Worm (Caenorhabditis elegans) whole organism, L3 larva: Measurements from ENCODE around the gene F54D10.9.

Experiments used
- R02D3.7 ChIP-seq: fragments of 150-350 bp; optimal IDR thresholded peaks from 2 replicates; lab custom pipeline; 2014; ENCODE audit warnings: missing biosample characterization, missing genetic modification characterization
- ZK546.5 ChIP-seq: sonication (generic microtip); optimal IDR thresholded peaks from 2 replicates; lab custom pipeline; 2017; ENCODE audit warnings: missing biosample characterization, missing genetic modification characterization
- aly-2 ChIP-seq: fragments of 150-350 bp; optimal IDR thresholded peaks from 2 replicates; lab custom pipeline; 2014; ENCODE audit warnings: missing biosample characterization, missing genetic modification characterization
- ama-1 ChIP-seq: fragments of 150-350 bp; optimal IDR thresholded peaks from 2 replicates; lab custom pipeline; 2018
- ceh-16 ChIP-seq: sonication (generic microtip); optimal IDR thresholded peaks from 2 replicates; lab custom pipeline; 2017; ENCODE audit warnings: missing biosample characterization, missing genetic modification characterization
- ceh-28 ChIP-seq: fragments of 150-350 bp; optimal IDR thresholded peaks from 2 replicates; lab custom pipeline; 2014; ENCODE audit warnings: missing biosample characterization, missing genetic modification reagents, missing genetic modification characterization
- ceh-82 ChIP-seq: fragments of 150-350 bp; optimal IDR thresholded peaks from 2 replicates; lab custom pipeline; 2014; ENCODE audit warnings: missing biosample characterization, missing genetic modification characterization
- ceh-9 ChIP-seq: sonication (generic microtip); optimal IDR thresholded peaks from 2 replicates; lab custom pipeline; 2018; ENCODE audit warnings: missing biosample characterization, missing genetic modification characterization
- daf-12 ChIP-seq: fragments of 150-350 bp; optimal IDR thresholded peaks from 2 replicates; lab custom pipeline; 2014; ENCODE audit warnings: missing biosample characterization, missing genetic modification reagents, missing genetic modification characterization
- egl-27 ChIP-seq: sonication (generic microtip); optimal IDR thresholded peaks from 4 replicates; lab custom pipeline; 2017; ENCODE audit warnings: missing biosample characterization, missing genetic modification reagents, missing genetic modification characterization
- egl-5 ChIP-seq: fragments of 150-350 bp; optimal IDR thresholded peaks from 2 replicates; lab custom pipeline; 2017; ENCODE audit warnings: missing biosample characterization, missing genetic modification reagents, missing genetic modification characterization, inconsistent platforms
- elt-1 ChIP-seq: fragments of 150-350 bp; optimal IDR thresholded peaks from 2 replicates; lab custom pipeline; 2014; ENCODE audit warnings: missing biosample characterization, missing genetic modification characterization
- elt-2 ChIP-seq: sonication (generic microtip); optimal IDR thresholded peaks from 2 replicates; lab custom pipeline; 2016; ENCODE audit warnings: missing genetic modification reagents, mild to moderate bottlenecking, missing genetic modification characterization, missing compliant biosample characterization
- elt-3 ChIP-seq, 3 experiments: fragments of 150-350 bp in 1 of 3; sonication (generic microtip) in 2 of 3; optimal IDR thresholded peaks; 2 replicates in 2 of 3; 4 replicates in 1 of 3; lab custom pipeline; 2014 to 2017; ENCODE audit warnings: missing biosample characterization in 3 of 3, missing genetic modification characterization in 3 of 3
- eor-1 ChIP-seq, 2 experiments: fragments of 150-350 bp; optimal IDR thresholded peaks; 2 replicates each; lab custom pipeline; 2014 to 2018; ENCODE audit warnings: missing biosample characterization in 2 of 2, missing genetic modification characterization in 2 of 2
- fkh-2 ChIP-seq: fragments of 150-350 bp; optimal IDR thresholded peaks from 2 replicates; lab custom pipeline; 2014; ENCODE audit warnings: missing biosample characterization, missing genetic modification reagents, missing genetic modification characterization
- fos-1 ChIP-seq: fragments of 150-350 bp; optimal IDR thresholded peaks from 2 replicates; lab custom pipeline; 2014; ENCODE audit warnings: missing biosample characterization, missing genetic modification characterization
- hmg-11 ChIP-seq: sonication (generic microtip); optimal IDR thresholded peaks from 2 replicates; lab custom pipeline; 2016; ENCODE audit warnings: missing genetic modification characterization, missing compliant biosample characterization
- jun-1 ChIP-seq: fragments of 150-350 bp; optimal IDR thresholded peaks from 2 replicates; lab custom pipeline; 2014; ENCODE audit warnings: missing biosample characterization, missing genetic modification reagents, missing genetic modification characterization
- lin-15B ChIP-seq: fragments of 150-350 bp; optimal IDR thresholded peaks from 2 replicates; lab custom pipeline; 2014; ENCODE audit warnings: missing biosample characterization, missing genetic modification characterization
- lin-39 ChIP-seq: fragments of 150-350 bp; optimal IDR thresholded peaks from 2 replicates; lab custom pipeline; 2018; ENCODE audit warnings: missing biosample characterization, missing genetic modification reagents, missing genetic modification characterization
- lsy-12 ChIP-seq: sonication (generic microtip); optimal IDR thresholded peaks from 2 replicates; lab custom pipeline; 2016; ENCODE audit warnings: mild to moderate bottlenecking, missing genetic modification characterization, missing compliant biosample characterization
- mdl-1 ChIP-seq: fragments of 150-350 bp; optimal IDR thresholded peaks from 2 replicates; lab custom pipeline; 2014; ENCODE audit warnings: missing biosample characterization, missing genetic modification characterization
- mml-1 ChIP-seq: fragments of 150-350 bp; sonication (generic microtip); optimal IDR thresholded peaks from 3 replicates; lab custom pipeline; 2014; ENCODE audit warnings: missing biosample characterization, missing genetic modification characterization
- nfya-1 ChIP-seq: sonication (generic microtip); optimal IDR thresholded peaks from 2 replicates; lab custom pipeline; 2017; ENCODE audit warnings: missing genetic modification characterization, mild to moderate bottlenecking, missing compliant biosample characterization, antibody characterized with exemption, moderate library complexity; ENCODE audit not compliant: insufficient read depth
- nhr-11 ChIP-seq: fragments of 150-350 bp; optimal IDR thresholded peaks from 2 replicates; lab custom pipeline; 2014; ENCODE audit warnings: missing biosample characterization, missing genetic modification characterization
- nhr-12 ChIP-seq: fragments of 150-350 bp; optimal IDR thresholded peaks from 2 replicates; lab custom pipeline; 2014; ENCODE audit warnings: missing biosample characterization, missing genetic modification characterization
- nhr-23 ChIP-seq: fragments of 150-350 bp; optimal IDR thresholded peaks from 2 replicates; lab custom pipeline; 2014; ENCODE audit warnings: missing biosample characterization, missing genetic modification reagents, missing genetic modification characterization
- nhr-237 ChIP-seq: fragments of 150-350 bp; optimal IDR thresholded peaks from 2 replicates; lab custom pipeline; 2014; ENCODE audit warnings: missing biosample characterization, missing genetic modification characterization
- nhr-25 ChIP-seq: sonication (generic microtip); optimal IDR thresholded peaks from 2 replicates; lab custom pipeline; 2017; ENCODE audit warnings: missing biosample characterization, missing genetic modification characterization
- nhr-28 ChIP-seq: fragments of 150-350 bp; optimal IDR thresholded peaks from 2 replicates; lab custom pipeline; 2014; ENCODE audit warnings: missing biosample characterization, missing genetic modification characterization
- nhr-43 ChIP-seq: sonication (generic microtip); optimal IDR thresholded peaks from 2 replicates; lab custom pipeline; 2016; ENCODE audit warnings: mild to moderate bottlenecking, missing genetic modification characterization, missing compliant biosample characterization; ENCODE audit not compliant: poor library complexity, severe bottlenecking
- nhr-67 ChIP-seq: fragments of 150-350 bp; optimal IDR thresholded peaks from 2 replicates; lab custom pipeline; 2014; ENCODE audit warnings: missing biosample characterization, missing genetic modification characterization
- nhr-76 ChIP-seq: fragments of 150-350 bp; sonication (generic microtip); optimal IDR thresholded peaks from 5 replicates; lab custom pipeline; 2014; ENCODE audit warnings: missing biosample characterization, missing genetic modification characterization
- nhr-77 ChIP-seq: fragments of 150-350 bp; optimal IDR thresholded peaks from 2 replicates; lab custom pipeline; 2014; ENCODE audit warnings: missing biosample characterization, missing genetic modification characterization
- pha-4 ChIP-seq: fragments of 150-350 bp; optimal IDR thresholded peaks from 2 replicates; lab custom pipeline; 2014; ENCODE audit warnings: missing biosample characterization, missing genetic modification reagents, missing genetic modification characterization
- pqm-1 ChIP-seq: fragments of 150-350 bp; optimal IDR thresholded peaks from 2 replicates; lab custom pipeline; 2017; ENCODE audit warnings: missing biosample characterization, missing genetic modification characterization, inconsistent platforms
- sea-2 ChIP-seq: fragments of 150-350 bp; sonication (generic microtip); optimal IDR thresholded peaks from 4 replicates; lab custom pipeline; 2014; ENCODE audit warnings: missing biosample characterization, missing genetic modification reagents, missing genetic modification characterization
- skn-1 ChIP-seq: fragments of 150-350 bp; optimal IDR thresholded peaks from 2 replicates; lab custom pipeline; 2014; ENCODE audit warnings: missing biosample characterization, missing genetic modification characterization
- snpc-4 ChIP-seq: fragments of 150-350 bp; optimal IDR thresholded peaks from 2 replicates; lab custom pipeline; 2014; ENCODE audit warnings: missing biosample characterization, missing genetic modification characterization
- tbx-2 ChIP-seq: sonication (generic microtip); optimal IDR thresholded peaks from 2 replicates; lab custom pipeline; 2016; ENCODE audit warnings: mild to moderate bottlenecking, missing genetic modification characterization, missing compliant biosample characterization
- unc-39 ChIP-seq: sonication (generic microtip); optimal IDR thresholded peaks from 4 replicates; lab custom pipeline; 2017; ENCODE audit warnings: missing biosample characterization, missing genetic modification characterization
- unc-62 ChIP-seq: fragments of 150-350 bp; sonication (generic microtip); optimal IDR thresholded peaks from 4 replicates; lab custom pipeline; 2014; ENCODE audit warnings: missing biosample characterization, missing genetic modification reagents, missing genetic modification characterization
- zag-1 ChIP-seq: fragments of 150-350 bp; optimal IDR thresholded peaks from 2 replicates; lab custom pipeline; 2014; ENCODE audit warnings: missing biosample characterization, missing genetic modification characterization
- ztf-11 ChIP-seq: fragments of 150-350 bp; optimal IDR thresholded peaks from 2 replicates; lab custom pipeline; 2014; ENCODE audit warnings: missing biosample characterization, missing genetic modification characterization
- ztf-4 ChIP-seq: fragments of 150-350 bp; optimal IDR thresholded peaks from 2 replicates; lab custom pipeline; 2014; ENCODE audit warnings: missing biosample characterization, missing genetic modification characterization

Gene F54D10.9

ce11 chrII:3815445-3816208 is 16.7 kb downstream of the F54D10.9 start:
- TF ChIP-seq jun-1 (tag; lab: Kevin White, UChicago) (peak; percentile 83), ceh-16 (no peak), elt-2 (tag; lab: Kevin White, UChicago) (peak; percentile 93), eor-1 (tag; optimal IDR thresholded peaks at IDR 0.05; lab: Kevin White, UChicago) (no peak), pha-4 (peak; percentile 6), snpc-4 (no peak), ztf-11 (tag; lab: Kevin White, UChicago) (no peak), R02D3.7 (no peak), egl-5 (tag; lab: Kevin White, UChicago) (no peak), pqm-1 (peak; percentile 80), nhr-67 (tag; lab: Kevin White, UChicago) (no peak), skn-1 (tag; lab: Kevin White, UChicago) (no peak), egl-27 (no peak), nhr-23 (tag; lab: Kevin White, UChicago) (no peak), lin-39 (no peak), ama-1 (lab: Kevin White, UChicago) (no peak), fkh-2 (tag; lab: Kevin White, UChicago) (no peak), fos-1 (no peak), hmg-11 (tag; lab: Kevin White, UChicago) (peak; percentile 5)

- no peak for TF ChIP-seq nhr-76 (tag; lab: Kevin White, UChicago)
- TF ChIP-seq pha-4: peak; percentile 48
These were observed 20.4 kb downstream of the F54D10.9 start, which contains the start of gene lido-15 for ce11 chrII:3811816-3812332. Gene lido-15, plus strand, starts transcription at chrII:3812282.

ce11 chrII:3810550-3810949 is 21.7 kb downstream of the F54D10.9 start:
- TF ChIP-seq eor-1 (tag; optimal IDR thresholded peaks at IDR 0.05; lab: Kevin White, UChicago) (no peak), nhr-25 (peak; percentile 14), lsy-12 (tag; lab: Kevin White, UChicago) (no peak), nhr-77 (tag; lab: Kevin White, UChicago) (no peak), mml-1 (tag; lab: Kevin White, UChicago) (no peak), ceh-82 (tag; lab: Kevin White, UChicago) (no peak), sea-2 (GFP tag; lab: Kevin White, UChicago) (no peak), daf-12 (tag; lab: Kevin White, UChicago) (no peak), elt-3 (tag; optimal IDR thresholded peaks at IDR 0.05; lab: Kevin White, UChicago) (no peak), nfya-1 (tag; lab: Kevin White, UChicago) (peak; percentile 53), ztf-4 (tag; lab: Kevin White, UChicago) (no peak), nhr-237 (no peak), mdl-1 (tag; lab: Kevin White, UChicago) (no peak), hmg-11 (tag; lab: Kevin White, UChicago) (peak; percentile 57), ZK546.5 (tag; lab: Kevin White, UChicago) (no peak), pha-4 (peak; percentile 75), tbx-2 (tag; lab: Kevin White, UChicago) (no peak), elt-2 (tag; lab: Kevin White, UChicago) (peak; percentile 78), nhr-11 (tag; lab: Kevin White, UChicago) (no peak), nhr-43 (tag; lab: Kevin White, UChicago) (no peak), ceh-9 (tag; lab: Kevin White, UChicago) (no peak), skn-1 (tag; lab: Kevin White, UChicago) (no peak), R02D3.7 (peak; percentile 39), egl-27 (no peak), nhr-28 (tag; lab: Kevin White, UChicago) (no peak), unc-39 (tag; lab: Kevin White, UChicago) (no peak), zag-1 (tag; lab: Kevin White, UChicago) (no peak), pqm-1 (peak; percentile 24), nhr-12 (tag; lab: Kevin White, UChicago) (no peak), jun-1 (tag; lab: Kevin White, UChicago) (no peak), elt-1 (tag; lab: Kevin White, UChicago) (no peak), fos-1 (no peak), lin-39 (peak; percentile 73), ztf-11 (tag; lab: Kevin White, UChicago) (no peak), nhr-67 (tag; lab: Kevin White, UChicago) (no peak), snpc-4 (peak; percentile 40), ceh-16 (no peak), ama-1 (lab: Kevin White, UChicago) (no peak), nhr-76 (tag; lab: Kevin White, UChicago) (no peak), lin-15B (tag; lab: Kevin White, UChicago) (peak; percentile 2), aly-2 (tag; lab: Kevin White, UChicago) (no peak), nhr-23 (tag; lab: Kevin White, UChicago) (peak; percentile 33), egl-5 (tag; lab: Kevin White, UChicago) (peak; percentile 7), ceh-28 (tag; lab: Kevin White, UChicago) (no peak), unc-62 (no peak)
